Fruit fly (Drosophila melanogaster) whole organism, embryonic: ENCODE data around the gene CG7841.

Experiments used
- Blimp-1 ChIP-seq: fragments of 200-800 bp; sonication (Bioruptor generic); optimal IDR thresholded peaks from 3 replicates; lab custom pipeline; 2018; ENCODE audit warnings: missing biosample characterization, missing genetic modification characterization, mild to moderate bottlenecking, moderate library complexity, missing genetic modification reagents
- C15 ChIP-seq: fragments of 200-800 bp; sonication (Bioruptor generic); IDR thresholded peaks from 3 replicates; pipeline ENCODE4 v1.3.6; 2022; ENCODE audit warnings: missing biosample characterization, missing genetic modification characterization
- CG10431 ChIP-seq: fragments of 200-800 bp; sonication (Bioruptor generic); optimal IDR thresholded peaks from 3 replicates; lab custom pipeline; 2018; ENCODE audit warnings: missing biosample characterization, mild to moderate bottlenecking, missing genetic modification characterization
- CG12236 ChIP-seq: fragments of 200-800 bp; sonication (Bioruptor generic); optimal IDR thresholded peaks from 2 replicates; lab custom pipeline; 2016; ENCODE audit warnings: missing biosample characterization, missing genetic modification characterization
- CG12744 ChIP-seq: fragments of 200-800 bp; sonication (Bioruptor generic); optimal IDR thresholded peaks from 2 replicates; lab custom pipeline; 2016; ENCODE audit warnings: missing biosample characterization, missing genetic modification characterization
- CG14441 ChIP-seq: fragments of 200-800 bp; sonication (Bioruptor generic); IDR thresholded peaks from 2 replicates; pipeline ENCODE4 v1.3.6; 2022; ENCODE audit warnings: missing biosample characterization, missing genetic modification characterization
- CG1603 ChIP-seq: fragments of 200-800 bp; sonication (Bioruptor generic); optimal IDR thresholded peaks from 2 replicates; lab custom pipeline; 2019; ENCODE audit warnings: missing biosample characterization, mild to moderate bottlenecking, missing genetic modification characterization, moderate library complexity
- CG17568 ChIP-seq: fragments of 200-800 bp; sonication (Bioruptor generic); optimal IDR thresholded peaks from 2 replicates; lab custom pipeline; 2018; ENCODE audit warnings: missing biosample characterization, mild to moderate bottlenecking, missing genetic modification characterization, moderate library complexity
- CG17829 ChIP-seq: fragments of 200-800 bp; optimal IDR thresholded peaks from 2 replicates; lab custom pipeline; 2019; ENCODE audit warnings: missing biosample characterization, mild to moderate bottlenecking, missing genetic modification characterization, moderate library complexity
- CG18599 ChIP-seq: fragments of 200-800 bp; sonication (Bioruptor generic); optimal IDR thresholded peaks from 3 replicates; lab custom pipeline; 2017; ENCODE audit warnings: missing biosample characterization, missing genetic modification characterization, mild to moderate bottlenecking, moderate library complexity, missing genetic modification reagents
- CG2712 ChIP-seq: fragments of 200-800 bp; optimal IDR thresholded peaks from 3 replicates; lab custom pipeline; 2019; ENCODE audit warnings: missing biosample characterization, mild to moderate bottlenecking, missing genetic modification characterization, moderate library complexity
- CG32772 ChIP-seq: fragments of 200-800 bp; sonication (Bioruptor generic); IDR thresholded peaks from 2 replicates; pipeline ENCODE4 v1.3.6; 2022; ENCODE audit warnings: missing biosample characterization, missing genetic modification characterization
- CG3281 ChIP-seq: fragments of 200-800 bp; sonication (Bioruptor generic); optimal IDR thresholded peaks from 3 replicates; lab custom pipeline; 2017; ENCODE audit warnings: missing biosample characterization, mild to moderate bottlenecking, missing genetic modification characterization
- CG7271 ChIP-seq: fragments of 200-800 bp; sonication (Bioruptor generic); optimal IDR thresholded peaks from 2 replicates; lab custom pipeline; 2018; ENCODE audit warnings: missing biosample characterization, mild to moderate bottlenecking, missing genetic modification characterization, moderate library complexity
- CG8281 ChIP-seq: fragments of 200-800 bp; sonication (Bioruptor generic); optimal IDR thresholded peaks from 2 replicates; lab custom pipeline; 2018; ENCODE audit warnings: missing biosample characterization, mild to moderate bottlenecking, missing genetic modification characterization, moderate library complexity
- CG8924 ChIP-seq: fragments of 200-800 bp; optimal IDR thresholded peaks from 3 replicates; lab custom pipeline; 2019; ENCODE audit warnings: missing biosample characterization, mild to moderate bottlenecking, missing genetic modification characterization, moderate library complexity
- D19A ChIP-seq: fragments of 200-800 bp; optimal IDR thresholded peaks from 3 replicates; lab custom pipeline; 2019; ENCODE audit warnings: missing biosample characterization, mild to moderate bottlenecking, missing genetic modification characterization, moderate library complexity
- D19B ChIP-seq: fragments of 200-800 bp; sonication (Bioruptor generic); optimal IDR thresholded peaks from 2 replicates; lab custom pipeline; 2017; ENCODE audit warnings: missing biosample characterization, mild to moderate bottlenecking, missing genetic modification characterization
- Deaf1 ChIP-seq: fragments of 200-800 bp; optimal IDR thresholded peaks from 3 replicates; lab custom pipeline; 2019; ENCODE audit warnings: missing biosample characterization, mild to moderate bottlenecking, missing genetic modification characterization, moderate library complexity
- Dek ChIP-seq: fragments of 200-800 bp; sonication (Bioruptor generic); optimal IDR thresholded peaks from 3 replicates; lab custom pipeline; 2019; ENCODE audit warnings: missing biosample characterization, mild to moderate bottlenecking, missing genetic modification characterization, moderate library complexity
- Med ChIP-seq: fragments of 200-800 bp; sonication (Bioruptor generic); peaks from one replicate; lab custom pipeline; 2016; ENCODE audit warnings: missing biosample characterization, missing genetic modification characterization, mild to moderate bottlenecking, inconsistent platforms, moderate library complexity
- Mrtf ChIP-seq: fragments of 200-800 bp; sonication (Bioruptor generic); IDR thresholded peaks from 3 replicates; pipeline ENCODE4 v1.3.6; 2022; ENCODE audit warnings: missing biosample characterization, missing genetic modification characterization
- Pdp1 ChIP-seq, 2 experiments: fragments of 200-800 bp; sonication (Bioruptor generic); optimal IDR thresholded peaks; 3 replicates each; lab custom pipeline; 2016; ENCODE audit warnings: missing biosample characterization in 2 of 2, missing genetic modification characterization in 2 of 2, mild to moderate bottlenecking in 1 of 2, moderate library complexity in 1 of 2
- Sox102F ChIP-seq: fragments of 200-800 bp; sonication (Bioruptor generic); optimal IDR thresholded peaks from 2 replicates; lab custom pipeline; 2018; ENCODE audit warnings: missing biosample characterization, mild to moderate bottlenecking, missing genetic modification characterization, moderate library complexity
- Trl ChIP-seq, 3 experiments: fragments of >200 bp in 2 of 3; fragments of 200-800 bp in 1 of 3; sonication (Bioruptor generic) in 1 of 3; optimal IDR thresholded peaks; 2 replicates in 1 of 3; 3 replicates in 2 of 3; lab custom pipeline; 2016 to 2017; ENCODE audit warnings: missing biosample characterization in 1 of 3, missing genetic modification characterization in 1 of 3
- chif ChIP-seq, 2 experiments: fragments of 200-800 bp; sonication (Bioruptor generic); optimal IDR thresholded peaks; 3 replicates each; lab custom pipeline; 2016; ENCODE audit warnings: missing biosample characterization in 2 of 2, missing genetic modification characterization in 2 of 2
- chn ChIP-seq: fragments of 200-800 bp; sonication (Bioruptor generic); optimal IDR thresholded peaks from 2 replicates; lab custom pipeline; 2016; ENCODE audit warnings: missing biosample characterization, missing genetic modification characterization
- cwo ChIP-seq: fragments of 200-800 bp; sonication (Bioruptor generic); optimal IDR thresholded peaks from 3 replicates; lab custom pipeline; 2017; ENCODE audit warnings: missing biosample characterization, missing genetic modification characterization, mild to moderate bottlenecking, moderate library complexity, missing genetic modification reagents
- dmrt99B ChIP-seq: fragments of 200-800 bp; sonication (Bioruptor generic); optimal IDR thresholded peaks from 2 replicates; lab custom pipeline; 2018; ENCODE audit warnings: missing biosample characterization, mild to moderate bottlenecking, missing genetic modification characterization, moderate library complexity
- ewg ChIP-seq: fragments of 200-800 bp; sonication (Bioruptor generic); optimal IDR thresholded peaks from 3 replicates; lab custom pipeline; 2017; ENCODE audit warnings: mild to moderate bottlenecking, missing biosample characterization, missing genetic modification reagents, missing genetic modification characterization
- gem ChIP-seq: fragments of 200-800 bp; sonication (Bioruptor generic); optimal IDR thresholded peaks from 2 replicates; lab custom pipeline; 2019; ENCODE audit warnings: missing biosample characterization, mild to moderate bottlenecking, missing genetic modification characterization, moderate library complexity
- grn ChIP-seq: fragments of 200-800 bp; sonication (Bioruptor generic); optimal IDR thresholded peaks from 3 replicates; lab custom pipeline; 2017; ENCODE audit warnings: missing biosample characterization, missing genetic modification characterization
- hkb ChIP-seq, 2 experiments: fragments of 200-800 bp in 1 of 2; fragments of >200 bp in 1 of 2; sonication (Bioruptor generic) in 1 of 2; IDR thresholded peaks in 1 of 2; optimal IDR thresholded peaks in 1 of 2; 2 replicates each; pipeline versions ENCODE4 v1.3.6 to Lab custom; 2017 to 2022; ENCODE audit warnings: missing biosample characterization in 1 of 2, missing genetic modification characterization in 1 of 2
- kay ChIP-seq: fragments of 200-800 bp; sonication (Bioruptor generic); optimal IDR thresholded peaks from 2 replicates; lab custom pipeline; 2016; ENCODE audit warnings: missing biosample characterization, missing genetic modification characterization
- kni ChIP-seq: fragments of 200-800 bp; sonication (Bioruptor generic); optimal IDR thresholded peaks from 3 replicates; lab custom pipeline; 2017; ENCODE audit warnings: mild to moderate bottlenecking, missing biosample characterization, missing genetic modification reagents, missing genetic modification characterization
- lbe ChIP-seq: fragments of 200-800 bp; sonication (Bioruptor generic); optimal IDR thresholded peaks from 2 replicates; lab custom pipeline; 2016; ENCODE audit warnings: missing biosample characterization, mild to moderate bottlenecking, missing genetic modification characterization
- sens ChIP-seq: fragments of 200-800 bp; sonication (Bioruptor generic); peaks from one replicate; lab custom pipeline; 2016; ENCODE audit warnings: missing biosample characterization, missing genetic modification characterization
- sqz ChIP-seq: fragments of 200-800 bp; sonication (Bioruptor generic); optimal IDR thresholded peaks from 3 replicates; lab custom pipeline; 2018; ENCODE audit warnings: missing biosample characterization, mild to moderate bottlenecking, missing genetic modification characterization
- sug ChIP-seq: fragments of 200-800 bp; optimal IDR thresholded peaks from 2 replicates; lab custom pipeline; 2019; ENCODE audit warnings: missing biosample characterization, mild to moderate bottlenecking, missing genetic modification characterization, moderate library complexity
- ttk ChIP-seq: fragments of 200-800 bp; sonication (Bioruptor generic); IDR thresholded peaks from 2 replicates; pipeline ENCODE4 v2.1.2; 2022; ENCODE audit warnings: missing biosample characterization, missing genetic modification characterization
- tx ChIP-seq: fragments of 200-800 bp; sonication (Bioruptor generic); optimal IDR thresholded peaks from 2 replicates; lab custom pipeline; 2016; ENCODE audit warnings: missing biosample characterization, missing genetic modification characterization
- z ChIP-seq: fragments of 200-800 bp; sonication (Bioruptor generic); IDR thresholded peaks from 3 replicates; pipeline ENCODE4 v1.3.6; 2022; ENCODE audit warnings: missing biosample characterization, missing genetic modification characterization
- zen ChIP-seq: fragments of 200-800 bp; sonication (Bioruptor generic); optimal IDR thresholded peaks from 3 replicates; lab custom pipeline; 2018; ENCODE audit warnings: missing biosample characterization, mild to moderate bottlenecking, missing genetic modification characterization, moderate library complexity

CG7841 gene

DNA sequence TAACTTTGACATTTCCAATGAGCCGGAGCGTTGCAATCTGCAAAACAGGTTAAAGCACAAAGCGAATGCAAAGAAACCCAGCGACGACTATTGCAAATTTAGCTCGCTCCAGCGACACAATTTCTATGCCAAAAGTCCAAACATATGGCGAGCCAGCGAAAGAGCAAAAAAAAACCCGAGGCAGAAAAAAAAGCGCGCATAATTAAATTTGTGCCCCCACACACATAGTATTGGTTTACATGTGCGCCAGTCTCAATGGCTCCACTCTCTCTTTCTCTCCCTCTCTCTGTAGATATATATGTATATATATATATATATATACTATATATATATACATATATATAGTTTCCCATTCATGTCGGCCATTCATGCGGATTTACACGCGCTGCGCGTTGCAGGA is 32.6 kb upstream of the CG7841 start:
- TF ChIP-seq chn (GFP tag; lab: Kevin White, UChicago) = no peak
- TF ChIP-seq sqz (GFP tag; lab: Kevin White, UChicago) = peak; percentile 66
- no peak for TF ChIP-seq lbe
- no peak for TF ChIP-seq Dek (tag; lab: Kevin White, UChicago)
- no peak for TF ChIP-seq Deaf1 (tag; lab: Kevin White, UChicago)
- peak; percentile 38 for TF ChIP-seq ewg (GFP tag; lab: Kevin White, UChicago)
- TF ChIP-seq Trl (optimal IDR thresholded peaks at IDR 0.05; lab: Kevin White, UChicago) = peak; percentile 18 to 50
- no peak for TF ChIP-seq Trl (GFP tag; optimal IDR thresholded peaks at IDR 0.05; lab: Kevin White, UChicago)
- no peak for TF ChIP-seq D19B (GFP tag; lab: Kevin White, UChicago)
- TF ChIP-seq CG32772 (GFP tag; lab: Robert Waterston, UW) = 0 out of 2 replicates have a peak, but pooled peaks have one; percentile 23
- no peak for TF ChIP-seq CG17568

DNA sequence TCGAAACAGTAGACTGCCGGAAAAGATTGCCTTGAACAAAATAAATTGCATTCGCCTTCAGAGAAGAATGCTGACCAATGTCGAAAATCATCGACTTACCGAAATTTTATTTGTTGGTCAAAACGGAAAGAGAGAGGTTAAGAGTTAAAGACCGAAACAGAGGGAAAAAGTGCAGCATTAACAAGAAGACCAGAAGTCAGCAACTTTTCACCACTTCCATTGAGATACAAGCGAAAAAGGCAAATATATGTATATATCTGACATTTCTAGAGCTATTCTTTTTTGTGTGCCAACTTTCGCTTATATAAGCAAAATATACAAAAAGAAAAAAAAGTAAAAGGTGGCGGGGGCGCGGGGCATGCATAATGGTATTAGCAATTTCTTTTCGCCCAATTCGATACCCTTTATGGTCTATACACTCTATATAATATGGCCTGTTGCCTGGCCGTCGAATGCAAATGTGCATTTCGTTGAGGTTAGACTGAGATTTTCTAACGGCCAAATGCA is 31.9 kb upstream of the CG7841 start:
- TF ChIP-seq Med (GFP tag; lab: Kevin White, UChicago) (peak; percentile 8), Blimp-1 (peak; percentile 12), kni (GFP tag; lab: Kevin White, UChicago) (peak; percentile 12), CG1603 (tag; lab: Kevin White, UChicago) (no peak), zen (no peak), CG17829 (tag; lab: Kevin White, UChicago) (no peak), sens (GFP tag; lab: Kevin White, UChicago) (peak; percentile 53), chif (GFP tag; optimal IDR thresholded peaks at IDR 0.05; lab: Kevin White, UChicago) (no peak), Pdp1 (GFP tag; optimal IDR thresholded peaks at IDR 0.05; lab: Kevin White, UChicago) (peak in 1 of 2 experiments; percentile 53)
- TF ChIP-seq, all 482 proteins: peak for 5

DNA sequence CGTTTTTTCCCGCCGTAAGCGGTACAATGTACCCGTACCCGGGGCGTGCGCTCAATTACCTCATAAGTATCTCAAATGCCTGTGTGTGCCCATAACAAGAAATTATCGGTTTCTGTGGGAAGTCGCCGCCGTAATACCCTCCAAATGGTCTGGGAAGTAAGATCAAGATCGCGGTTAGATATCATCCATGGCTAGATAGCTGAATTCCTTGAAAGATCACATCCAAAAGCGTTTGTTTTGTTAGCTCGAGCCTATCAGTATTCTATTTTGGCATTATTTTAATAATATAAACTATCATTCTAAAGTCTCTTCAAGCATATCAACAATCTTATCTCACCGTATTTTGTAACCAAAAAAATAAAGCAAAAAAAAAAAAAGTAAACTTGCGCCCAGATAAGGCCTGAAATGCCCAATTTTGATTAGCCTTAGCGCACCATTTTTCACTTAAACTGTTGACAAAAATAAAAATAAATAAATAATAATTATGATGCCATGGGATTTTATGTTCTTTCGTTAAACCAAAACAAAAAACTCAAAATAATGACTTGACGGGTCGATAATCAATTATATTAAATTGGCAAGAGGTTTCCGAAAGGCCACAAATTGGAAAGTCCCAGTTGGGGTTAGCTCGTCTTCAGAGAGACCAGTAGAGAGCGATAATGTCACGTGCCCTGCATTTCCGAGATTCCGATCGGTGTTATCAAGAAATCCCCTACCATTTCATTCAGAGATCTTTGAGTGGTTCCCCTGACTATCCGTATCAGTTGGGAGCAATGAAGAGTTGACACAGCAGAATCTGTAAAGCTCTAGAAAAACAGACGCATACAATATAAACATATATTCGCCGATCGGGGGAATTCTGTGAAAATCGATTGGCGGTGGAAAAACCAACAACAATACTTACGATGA is 30.8 kb upstream of the CG7841 start:
- TF ChIP-seq gem (tag; lab: Kevin White, UChicago) (peak; percentile 22), Mrtf (no peak), D19A (tag; lab: Kevin White, UChicago) (peak; percentile 72), Blimp-1 (peak; percentile 1), tx (no peak), CG8924 (tag; lab: Kevin White, UChicago) (no peak), grn (GFP tag; lab: Kevin White, UChicago) (peak; percentile 86), CG2712 (peak; percentile 6), D19B (GFP tag; lab: Kevin White, UChicago) (peak; percentile 61), CG12236 (no peak), ttk (GFP tag; lab: Robert Waterston, UW) (no peak), kay (GFP tag; lab: Kevin White, UChicago) (no peak), dmrt99B (peak; percentile 1), sens (GFP tag; lab: Kevin White, UChicago) (peak; percentile 45), z (GFP tag; lab: Robert Waterston, UW) (no peak), CG14441 (GFP tag; lab: Robert Waterston, UW) (0 out of 2 replicates have a peak, but pooled peaks have one; percentile 38), cwo (GFP tag; lab: Kevin White, UChicago) (peak; percentile 84), CG8281 (tag; lab: Kevin White, UChicago) (no peak), CG3281 (GFP tag; lab: Kevin White, UChicago) (no peak), sqz (GFP tag; lab: Kevin White, UChicago) (peak; percentile 77), sug (peak; percentile 35), hkb (optimal IDR thresholded peaks at IDR 0.05; lab: Kevin White, UChicago) (no peak), hkb (GFP tag; IDR thresholded peaks at IDR 0.05; lab: Robert Waterston, UW) (no peak), CG10431 (GFP tag; lab: Kevin White, UChicago) (no peak), CG18599 (peak; percentile 12), CG7271 (tag; lab: Kevin White, UChicago) (no peak), CG12744 (GFP tag; lab: Kevin White, UChicago) (no peak), Sox102F (GFP tag; lab: Kevin White, UChicago) (peak; percentile 35), C15 (GFP tag; lab: Robert Waterston, UW) (no peak)
